Fruit fly (Drosophila melanogaster) whole organism, embryonic: Measurements from ENCODE around the gene CG34276.
"Not testable (repeated sequence)": the region's sequence is repeated elsewhere in the genome, so short reads cannot be mapped to it uniquely, and the experiment has no call there.

ENCODE experiments used
- CG11504 ChIP-seq: fragments of 200-800 bp; sonication (Bioruptor generic); optimal IDR thresholded peaks from 3 replicates; lab custom pipeline; 2019; ENCODE audit warnings: missing biosample characterization, mild to moderate bottlenecking, missing genetic modification characterization, moderate library complexity
- CG12236 ChIP-seq: fragments of 200-800 bp; sonication (Bioruptor generic); optimal IDR thresholded peaks from 2 replicates; lab custom pipeline; 2016; ENCODE audit warnings: missing biosample characterization, missing genetic modification characterization
- CG12744 ChIP-seq: fragments of 200-800 bp; sonication (Bioruptor generic); optimal IDR thresholded peaks from 2 replicates; lab custom pipeline; 2016; ENCODE audit warnings: missing biosample characterization, missing genetic modification characterization
- CG12942 ChIP-seq: fragments of 200-800 bp; sonication (Bioruptor generic); optimal IDR thresholded peaks from 3 replicates; lab custom pipeline; 2016; ENCODE audit warnings: missing biosample characterization, missing genetic modification characterization
- CG2202 ChIP-seq: fragments of 200-800 bp; sonication (Bioruptor generic); optimal IDR thresholded peaks from 2 replicates; lab custom pipeline; 2018; ENCODE audit warnings: missing biosample characterization, mild to moderate bottlenecking, missing genetic modification characterization
- CG2712 ChIP-seq: fragments of 200-800 bp; optimal IDR thresholded peaks from 3 replicates; lab custom pipeline; 2019; ENCODE audit warnings: missing biosample characterization, mild to moderate bottlenecking, missing genetic modification characterization, moderate library complexity
- CG30020 ChIP-seq: fragments of 200-800 bp; optimal IDR thresholded peaks from 2 replicates; lab custom pipeline; 2019; ENCODE audit warnings: missing biosample characterization, mild to moderate bottlenecking, missing genetic modification characterization, moderate library complexity
- CG31224 ChIP-seq: fragments of 200-800 bp; sonication (Bioruptor generic); IDR thresholded peaks from 2 replicates; pipeline ENCODE4 v1.3.6; 2022; ENCODE audit warnings: missing biosample characterization, missing genetic modification characterization
- CG33557 ChIP-seq: fragments of 200-800 bp; sonication (Bioruptor generic); optimal IDR thresholded peaks from 2 replicates; lab custom pipeline; 2019; ENCODE audit warnings: missing biosample characterization, mild to moderate bottlenecking, missing genetic modification characterization, moderate library complexity
- CG34224 ChIP-seq: fragments of 200-800 bp; sonication (Bioruptor generic); IDR thresholded peaks from 3 replicates; pipeline ENCODE4 v1.3.6; 2022; ENCODE audit warnings: missing biosample characterization, missing genetic modification characterization; ENCODE audit not compliant: partially characterized antibody
- CG3838 ChIP-seq: fragments of 200-800 bp; sonication (Bioruptor generic); optimal IDR thresholded peaks from 3 replicates; lab custom pipeline; 2016; ENCODE audit warnings: missing biosample characterization, missing genetic modification characterization
- CG4360 ChIP-seq: fragments of 200-800 bp; sonication (Bioruptor generic); IDR thresholded peaks from 2 replicates; pipeline ENCODE4 v1.3.6; 2022; ENCODE audit warnings: missing biosample characterization, missing genetic modification characterization
- CG6175 ChIP-seq: fragments of 200-800 bp; sonication (Bioruptor generic); IDR thresholded peaks from 3 replicates; pipeline ENCODE4 v1.3.6; 2022; ENCODE audit warnings: missing biosample characterization, missing genetic modification characterization
- CG6765 ChIP-seq: fragments of 200-800 bp; sonication (Bioruptor generic); optimal IDR thresholded peaks from 3 replicates; lab custom pipeline; 2017; ENCODE audit warnings: missing biosample characterization, mild to moderate bottlenecking, missing genetic modification characterization
- CG9876 ChIP-seq: fragments of 200-800 bp; sonication (Bioruptor generic); optimal IDR thresholded peaks from 2 replicates; lab custom pipeline; 2016; ENCODE audit warnings: missing biosample characterization, missing genetic modification characterization
- CTCF ChIP-seq: fragments of 200-800 bp; sonication (Bioruptor generic); optimal IDR thresholded peaks from 2 replicates; lab custom pipeline; 2017; ENCODE audit warnings: missing biosample characterization, mild to moderate bottlenecking, missing genetic modification characterization, moderate library complexity
- Dad ChIP-seq: fragments of 200-800 bp; sonication (Bioruptor generic); optimal IDR thresholded peaks from 3 replicates; lab custom pipeline; 2016; ENCODE audit warnings: missing biosample characterization, missing genetic modification characterization
- Ets65A ChIP-seq: fragments of 200-800 bp; sonication (Bioruptor generic); peaks from one replicate; lab custom pipeline; 2016; ENCODE audit warnings: missing biosample characterization, missing genetic modification characterization
- Fer1 ChIP-seq: fragments of 200-800 bp; sonication (Bioruptor generic); optimal IDR thresholded peaks from 2 replicates; lab custom pipeline; 2017; ENCODE audit warnings: missing biosample characterization, mild to moderate bottlenecking, missing genetic modification characterization
- Fer3 ChIP-seq: fragments of 200-800 bp; sonication (Bioruptor generic); optimal IDR thresholded peaks from 2 replicates; lab custom pipeline; 2018; ENCODE audit warnings: missing biosample characterization, mild to moderate bottlenecking, missing genetic modification characterization, moderate library complexity
- Hr3 ChIP-seq: fragments of 200-800 bp; sonication (Bioruptor generic); optimal IDR thresholded peaks from 3 replicates; lab custom pipeline; 2016; ENCODE audit warnings: missing biosample characterization, missing genetic modification characterization
- NC2β ChIP-seq: fragments of 200-800 bp; sonication (Bioruptor generic); optimal IDR thresholded peaks from 2 replicates; lab custom pipeline; 2016; ENCODE audit warnings: missing biosample characterization, missing genetic modification characterization
- Opbp ChIP-seq: fragments of 200-800 bp; sonication (Bioruptor generic); IDR thresholded peaks from 3 replicates; pipeline ENCODE4 v1.3.6; 2022; ENCODE audit warnings: missing biosample characterization, missing genetic modification characterization; ENCODE audit not compliant: partially characterized antibody
- Ptx1 ChIP-seq: fragments of 200-800 bp; sonication (Bioruptor generic); IDR thresholded peaks from 2 replicates; pipeline ENCODE4 v1.3.6; 2022; ENCODE audit warnings: missing biosample characterization, missing genetic modification characterization
- Rx ChIP-seq: fragments of 200-800 bp; sonication (Bioruptor generic); IDR thresholded peaks from 2 replicates; pipeline ENCODE4 v1.3.6; 2022; ENCODE audit warnings: missing biosample characterization, missing genetic modification characterization
- Spps ChIP-seq: fragments of 200-800 bp; sonication (Bioruptor generic); optimal IDR thresholded peaks from 2 replicates; lab custom pipeline; 2018; ENCODE audit warnings: missing biosample characterization, mild to moderate bottlenecking, missing genetic modification characterization
- bsh ChIP-seq, 2 experiments: fragments of 200-800 bp; sonication (Bioruptor generic); optimal IDR thresholded peaks; 2 replicates each; lab custom pipeline; 2017 to 2018; ENCODE audit warnings: mild to moderate bottlenecking in 2 of 2, missing biosample characterization in 2 of 2, missing genetic modification characterization in 2 of 2, moderate library complexity in 1 of 2
- chinmo ChIP-seq: fragments of 200-800 bp; sonication (Bioruptor generic); IDR thresholded peaks from 4 replicates; pipeline ENCODE4 v1.3.6; 2022; ENCODE audit warnings: missing biosample characterization, missing genetic modification characterization; ENCODE audit not compliant: partially characterized antibody
- dimm ChIP-seq: fragments of 200-800 bp; sonication (Bioruptor generic); IDR thresholded peaks from 2 replicates; pipeline ENCODE4 v1.3.6; 2022; ENCODE audit warnings: missing biosample characterization, missing genetic modification characterization
- dysf ChIP-seq: fragments of 200-800 bp; sonication (Bioruptor generic); IDR thresholded peaks from 3 replicates; pipeline ENCODE4 v1.3.6; 2022; ENCODE audit warnings: missing biosample characterization, missing genetic modification characterization
- hbn ChIP-seq: fragments of 200-800 bp; sonication (Bioruptor generic); IDR thresholded peaks from 2 replicates; pipeline ENCODE4 v1.3.6; 2022; ENCODE audit warnings: missing biosample characterization, missing genetic modification characterization; ENCODE audit not compliant: partially characterized antibody
- nmo ChIP-seq: fragments of 200-800 bp; sonication (Bioruptor generic); optimal IDR thresholded peaks from 2 replicates; lab custom pipeline; 2018; ENCODE audit warnings: missing biosample characterization, mild to moderate bottlenecking, missing genetic modification characterization, moderate library complexity
- pfk ChIP-seq: fragments of 200-800 bp; sonication (Bioruptor generic); optimal IDR thresholded peaks from 2 replicates; lab custom pipeline; 2018; ENCODE audit warnings: missing biosample characterization, mild to moderate bottlenecking, missing genetic modification characterization, moderate library complexity
- pita ChIP-seq: fragments of 200-800 bp; sonication (Bioruptor generic); optimal IDR thresholded peaks from 2 replicates; lab custom pipeline; 2017; ENCODE audit warnings: missing biosample characterization, mild to moderate bottlenecking, missing genetic modification characterization
- scrt ChIP-seq: fragments of 200-800 bp; sonication (Bioruptor generic); optimal IDR thresholded peaks from 2 replicates; lab custom pipeline; 2018; ENCODE audit warnings: missing biosample characterization, mild to moderate bottlenecking, missing genetic modification characterization, moderate library complexity
- sd ChIP-seq: fragments of 200-800 bp; sonication (Bioruptor generic); optimal IDR thresholded peaks from 3 replicates; lab custom pipeline; 2018; ENCODE audit warnings: missing biosample characterization, mild to moderate bottlenecking, missing genetic modification characterization, moderate library complexity
- sens ChIP-seq: fragments of 200-800 bp; sonication (Bioruptor generic); peaks from one replicate; lab custom pipeline; 2016; ENCODE audit warnings: missing biosample characterization, missing genetic modification characterization
- sisA ChIP-seq: fragments of 200-800 bp; sonication (Bioruptor generic); IDR thresholded peaks from 2 replicates; pipeline ENCODE4 v1.3.6; 2022; ENCODE audit warnings: missing biosample characterization, missing genetic modification characterization
- sna ChIP-seq: fragments of 200-800 bp; sonication (Bioruptor generic); IDR thresholded peaks from 2 replicates; pipeline ENCODE4 v1.3.6; 2022; ENCODE audit warnings: missing biosample characterization, missing genetic modification characterization; ENCODE audit not compliant: partially characterized antibody
- so ChIP-seq: fragments of 200-800 bp; sonication (Bioruptor generic); IDR thresholded peaks from 3 replicates; pipeline ENCODE4 v1.3.6; 2022; ENCODE audit warnings: missing biosample characterization, missing genetic modification characterization
- vvl ChIP-seq: fragments of 200-800 bp; sonication (Bioruptor generic); IDR thresholded peaks from 2 replicates; pipeline ENCODE4 v1.3.6; 2022; ENCODE audit warnings: missing biosample characterization, missing genetic modification characterization

CG34276 gene

dm6 chr3R:15904543-15904942, 20.9 kb upstream of the CG34276 start, which contains the start of gene glob1:
Gene glob1, minus strand, starts transcription at chr3R:15904643.
- TF ChIP-seq CG12236 (GFP tag; lab: Kevin White, UChicago); Fer1 (GFP tag; lab: Kevin White, UChicago); CG11504 (tag; lab: Kevin White, UChicago): not testable (repeated sequence)

DNA sequence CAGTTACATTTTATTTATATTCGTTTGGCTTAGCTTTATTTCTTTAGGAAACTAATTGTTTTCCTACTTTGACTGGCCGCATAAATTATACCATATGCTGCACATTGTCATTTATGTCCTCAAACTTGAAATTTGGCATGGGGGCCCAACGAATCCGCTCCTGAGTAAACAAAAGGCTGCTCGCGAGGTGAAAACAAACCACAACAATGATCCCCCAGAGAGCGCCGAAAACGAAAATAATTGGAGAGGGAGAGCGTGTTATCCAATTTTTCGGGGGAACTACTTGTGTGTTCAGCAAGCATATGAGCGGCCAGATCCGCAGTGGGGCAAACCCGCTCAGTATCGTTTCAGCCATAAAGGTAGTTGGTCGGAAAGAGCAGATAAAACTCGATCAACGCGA, 17.3 kb upstream of the CG34276 start, which contains the start of gene EndoU:
TSS of gene EndoU (plus strand) at position 301 of the 400 bp plus-strand sequence.
- TF ChIP-seq nmo (GFP tag; lab: Kevin White, UChicago); Dad; Hr3 (GFP tag; lab: Kevin White, UChicago): not testable (repeated sequence)

DNA sequence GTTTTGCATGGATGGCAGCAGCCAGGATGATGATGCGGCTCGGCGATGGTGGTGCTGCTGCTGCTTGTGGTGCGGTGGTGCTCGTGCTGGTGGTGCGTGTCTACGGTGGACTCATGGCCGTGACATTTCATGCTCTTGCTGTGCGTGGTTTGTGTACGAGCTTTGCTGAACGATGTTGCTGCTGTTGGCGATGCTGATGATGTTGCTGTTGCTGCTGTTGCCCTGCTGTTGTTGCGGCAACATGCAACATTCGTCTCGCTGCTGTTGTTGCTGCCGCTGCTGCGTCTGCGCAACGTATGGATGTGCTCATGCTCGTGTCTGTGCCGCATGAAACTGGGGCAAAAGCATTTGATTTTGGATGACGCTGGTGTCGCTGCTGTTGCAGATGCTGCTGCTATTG, 12.2 kb upstream of the CG34276 start:
- TF ChIP-seq chinmo (GFP tag; lab: Robert Waterston, UW) = 0 out of 4 replicates have a peak, but pooled peaks have one; percentile 27
- TF ChIP-seq CG3838 (GFP tag; lab: Kevin White, UChicago) = peak; percentile 21
- TF ChIP-seq CG9876 (GFP tag; lab: Kevin White, UChicago) = no peak
- no peak for TF ChIP-seq Rx (GFP tag; lab: Robert Waterston, UW)
- no peak for TF ChIP-seq CG30020 (tag; lab: Kevin White, UChicago)
- TF ChIP-seq pfk (GFP tag; lab: Kevin White, UChicago) = no peak
- TF ChIP-seq CG11504 (tag; lab: Kevin White, UChicago) = peak; percentile 96
- no peak for TF ChIP-seq CG6765 (GFP tag; lab: Kevin White, UChicago)
- TF ChIP-seq dysf (GFP tag; lab: Robert Waterston, UW) = 0 out of 3 replicates have a peak, but pooled peaks have one; percentile 21
- peak; percentile 35 for TF ChIP-seq pita
- TF ChIP-seq CG2712 = no peak
- TF ChIP-seq CG33557 (GFP tag; lab: Kevin White, UChicago) = no peak
- peak; percentile 26; the same call in 1 of the 3 replicates for TF ChIP-seq Opbp
- TF ChIP-seq CG4360 (GFP tag; lab: Robert Waterston, UW) = 0 out of 2 replicates have a peak, but pooled peaks have one; percentile 12
- peak; percentile 18; the same call in 1 of the 2 replicates for TF ChIP-seq sisA (GFP tag; lab: Robert Waterston, UW)
- TF ChIP-seq Spps = no peak
- no peak for TF ChIP-seq scrt

DNA sequence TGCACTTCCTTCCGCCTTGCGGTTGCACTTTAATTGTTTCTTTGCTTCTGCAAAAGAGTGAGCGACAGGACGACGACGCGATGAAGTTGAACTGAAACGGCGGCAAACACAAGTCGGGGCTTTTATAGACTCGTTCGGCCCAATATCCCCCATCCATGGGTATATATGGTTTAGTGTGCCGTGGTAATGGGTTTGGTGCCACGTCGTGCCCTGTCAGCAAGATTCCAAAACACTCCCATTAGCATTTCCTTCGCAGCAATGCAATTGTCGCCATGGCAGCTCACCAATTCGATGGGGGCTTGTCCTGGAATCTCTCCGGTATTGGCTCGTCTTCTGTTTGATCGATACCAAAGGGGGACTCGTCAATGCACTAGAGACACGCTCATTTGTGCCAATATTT, 7.5 kb upstream of the CG34276 start, which contains the start of gene CG45105:
TSS of gene CG45105 (minus strand) at position 101 of the 400 bp plus-strand sequence.
- TF ChIP-seq so (no peak), Ets65A (GFP tag; lab: Kevin White, UChicago) (peak; percentile 66)

- TF ChIP-seq CTCF (GFP tag; lab: Kevin White, UChicago) (no peak), nmo (GFP tag; lab: Kevin White, UChicago) (peak; percentile 9), sens (GFP tag; lab: Kevin White, UChicago) (peak; percentile 48), hbn (GFP tag; lab: Robert Waterston, UW) (no peak), Fer3 (tag; lab: Kevin White, UChicago) (no peak), chinmo (GFP tag; lab: Robert Waterston, UW) (0 out of 4 replicates have a peak, but pooled peaks have one; percentile 49), sna (GFP tag; lab: Robert Waterston, UW) (no peak), CG2202 (tag; lab: Kevin White, UChicago) (peak; percentile 18), vvl (peak; percentile 8; the same call in 1 of the 2 replicates), CG12942 (GFP tag; lab: Kevin White, UChicago) (no peak), CG12744 (no peak), sd (tag; lab: Kevin White, UChicago) (peak; percentile 98), CG6175 (GFP tag; lab: Robert Waterston, UW) (no peak), dimm (GFP tag; lab: Robert Waterston, UW) (0 out of 2 replicates have a peak, but pooled peaks have one; percentile 26), CG34224 (GFP tag; lab: Robert Waterston, UW) (0 out of 3 replicates have a peak, but pooled peaks have one; percentile 15), Ptx1 (GFP tag; lab: Robert Waterston, UW) (0 out of 2 replicates have a peak, but pooled peaks have one; percentile 19), CG4360 (GFP tag; lab: Robert Waterston, UW) (peak; percentile 63), NC2β (peak; percentile 15), bsh (GFP tag; optimal IDR thresholded peaks at IDR 0.05; lab: Kevin White, UChicago) (peak in 1 of 2 experiments; percentile 90), CG31224 (GFP tag; lab: Robert Waterston, UW) (0 out of 2 replicates have a peak, but pooled peaks have one; percentile 20)
These were observed 5.8 kb upstream of the CG34276 start for dm6 chr3R:15919367-15920228.
